Fruit fly (Drosophila melanogaster): ENCODE data around the gene Tspo.

Tspo gene

dm6 chr2L:510534-511014 is 48.8 kb upstream of the Tspo start (continued):
- TF ChIP-seq en (GFP tag; optimal IDR thresholded peaks at IDR 0.05) (peak; percentile 83), CG7357 (GFP tag; IDR thresholded peaks at IDR 0.05) (no peak), CG7987 (GFP tag; optimal IDR thresholded peaks at IDR 0.05) (peak; percentile 67), CG31365 (tag; optimal IDR thresholded peaks at IDR 0.05) (peak; percentile 60), Side (GFP tag; optimal IDR thresholded peaks at IDR 0.05) (peak; percentile 64), onecut (GFP tag; IDR thresholded peaks at IDR 0.05) (peak; percentile 76), CG7745 (tag; optimal IDR thresholded peaks at IDR 0.05) (peak; percentile 61), D19B (GFP tag; optimal IDR thresholded peaks at IDR 0.05) (no peak), croc (GFP tag; conservative IDR thresholded peaks at IDR 0.05) (no peak), tap (tag; optimal IDR thresholded peaks at IDR 0.05) (peak; percentile 17), Lim3 (GFP tag; IDR thresholded peaks at IDR 0.05) (no peak), CG9932 (GFP tag; IDR thresholded peaks at IDR 0.05) (no peak), Chrac-16 (GFP tag; optimal IDR thresholded peaks at IDR 0.05) (peak; percentile 3), mam (GFP tag; optimal IDR thresholded peaks at IDR 0.05) (no peak), gt (GFP tag; IDR thresholded peaks at IDR 0.05) (no peak), CG6765 (GFP tag; optimal IDR thresholded peaks at IDR 0.05) (peak; percentile 55), CG11093 (GFP tag; IDR thresholded peaks at IDR 0.05) (no peak), ttk (GFP tag; IDR thresholded peaks at IDR 0.05) (no peak), usp (GFP tag; optimal IDR thresholded peaks at IDR 0.05) (no peak), Camta (GFP tag; optimal IDR thresholded peaks at IDR 0.05) (peak; percentile 72), CG17385 (GFP tag; optimal IDR thresholded peaks at IDR 0.05) (peak; percentile 51), dan (GFP tag; IDR thresholded peaks at IDR 0.05) (no peak), CG2202 (tag; optimal IDR thresholded peaks at IDR 0.05) (peak; percentile 92), gfzf (GFP tag; optimal IDR thresholded peaks at IDR 0.05) (no peak), sens (GFP tag) (peak; percentile 96), CG14710 (tag; optimal IDR thresholded peaks at IDR 0.05) (peak; percentile 82), CG9817 (tag; optimal IDR thresholded peaks at IDR 0.05) (peak; percentile 11), knrl (GFP tag; IDR thresholded peaks at IDR 0.05; ENCODE audit: partially characterized antibody) (no peak), CG3838 (GFP tag; optimal IDR thresholded peaks at IDR 0.05) (peak; percentile 76), Meics (GFP tag; optimal IDR thresholded peaks at IDR 0.05) (peak; percentile 46), schlank (tag; optimal IDR thresholded peaks at IDR 0.05) (no peak), ind (GFP tag; optimal IDR thresholded peaks at IDR 0.05) (no peak), CG4820 (GFP tag; optimal IDR thresholded peaks at IDR 0.05) (peak; percentile 52), bsh (GFP tag; optimal IDR thresholded peaks at IDR 0.05) (peak; percentile 74 to 84), sd (tag; optimal IDR thresholded peaks at IDR 0.05) (peak; percentile 49), CG1024 (GFP tag; IDR thresholded peaks at IDR 0.05) (no peak), insv (GFP tag; optimal IDR thresholded peaks at IDR 0.05) (peak in 1 of 2 experiments; percentile 45), CG7556 (GFP tag; optimal IDR thresholded peaks at IDR 0.05) (peak; percentile 65), gcm (GFP tag; optimal IDR thresholded peaks at IDR 0.05) (peak; percentile 80), odd (GFP tag; optimal IDR thresholded peaks at IDR 0.05) (peak; percentile 84), CG8089 (GFP tag; optimal IDR thresholded peaks at IDR 0.05) (peak; percentile 79), Aef1 (GFP tag; IDR thresholded peaks at IDR 0.05) (no peak), Antp (GFP tag; optimal IDR thresholded peaks at IDR 0.05) (peak; percentile 47), CG12942 (GFP tag; optimal IDR thresholded peaks at IDR 0.05) (peak; percentile 50), az2 (GFP tag; optimal IDR thresholded peaks at IDR 0.05) (peak; percentile 31), CG33557 (GFP tag; optimal IDR thresholded peaks at IDR 0.05) (peak; percentile 89), CG10267 (tag; optimal IDR thresholded peaks at IDR 0.05) (peak; percentile 65), dimm (GFP tag; IDR thresholded peaks at IDR 0.05) (no peak), luna (GFP tag; optimal IDR thresholded peaks at IDR 0.05) (no peak), CG5180 (GFP tag; optimal IDR thresholded peaks at IDR 0.05) (peak; percentile 70), caup (GFP tag; optimal IDR thresholded peaks at IDR 0.05; ENCODE audit: severe bottlenecking) (peak; percentile 73)
